Worm (Caenorhabditis elegans): ENCODE results near the gene F26D2.3.

- no peak for TF ChIP-seq ztf-23 (GFP tag; IDR thresholded peaks at IDR 0.05)
- TF ChIP-seq flt-1 (GFP tag; IDR thresholded peaks at IDR 0.05), result no peak
- TF ChIP-seq T22C8.4 (GFP tag; IDR thresholded peaks at IDR 0.05), result no peak
- TF ChIP-seq klf-2 (GFP tag; conservative IDR thresholded peaks at IDR 0.05), result no peak
Observed at ce11 chrV:16377849-16378248, 29.9 kb upstream of the F26D2.3 start, which contains the start of gene F13A7.1.

Data from whole organism, midembryonic.